Fruit fly (Drosophila melanogaster) whole organism: ENCODE measurements around the gene CG13005.

Source experiments
- CG8478 ChIP-seq: fragments of >200 bp; optimal IDR thresholded peaks from 2 replicates; lab custom pipeline; 2018; ENCODE audit warnings: inconsistent platforms
- Dll ChIP-seq: fragments of >200 bp; optimal IDR thresholded peaks from 2 replicates; lab custom pipeline; 2017
- EcR ChIP-seq, 2 experiments: fragments of >200 bp; optimal IDR thresholded peaks; 2 replicates each; lab custom pipeline; 2017; ENCODE audit warnings: missing biosample characterization in 2 of 2, missing genetic modification characterization in 2 of 2, missing genetic modification reagents in 2 of 2
- pan ChIP-seq: fragments of >200 bp; optimal IDR thresholded peaks from 2 replicates; lab custom pipeline; 2017
- psq ChIP-seq: fragments of >200 bp; optimal IDR thresholded peaks from 2 replicates; lab custom pipeline; 2017
- usp ChIP-seq: fragments of >200 bp; optimal IDR thresholded peaks from 2 replicates; lab custom pipeline; 2017; ENCODE audit warnings: missing biosample characterization, missing genetic modification characterization, mixed read lengths

CG13005 gene

DNA sequence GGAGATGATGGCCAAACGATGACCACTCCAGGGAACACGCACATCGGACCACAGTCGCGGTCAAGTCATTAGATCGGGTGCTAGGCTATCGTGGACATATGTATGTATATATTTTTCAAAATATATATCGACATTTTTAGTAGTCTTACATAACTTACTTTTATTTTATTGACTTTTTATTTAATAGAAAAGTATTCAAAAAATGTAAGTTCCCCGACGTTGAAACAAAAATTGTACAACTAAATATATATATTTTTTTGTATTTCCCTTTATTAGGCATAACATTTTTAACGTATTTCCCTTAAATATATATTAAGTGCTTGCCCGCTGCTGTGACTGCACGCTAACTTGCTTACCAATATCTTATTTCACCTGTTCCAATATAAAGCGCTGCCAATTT is 11.7 kb downstream of the CG13005 start:
- no peak for TF ChIP-seq usp (GFP tag; lab: Kevin White, UChicago)

DNA sequence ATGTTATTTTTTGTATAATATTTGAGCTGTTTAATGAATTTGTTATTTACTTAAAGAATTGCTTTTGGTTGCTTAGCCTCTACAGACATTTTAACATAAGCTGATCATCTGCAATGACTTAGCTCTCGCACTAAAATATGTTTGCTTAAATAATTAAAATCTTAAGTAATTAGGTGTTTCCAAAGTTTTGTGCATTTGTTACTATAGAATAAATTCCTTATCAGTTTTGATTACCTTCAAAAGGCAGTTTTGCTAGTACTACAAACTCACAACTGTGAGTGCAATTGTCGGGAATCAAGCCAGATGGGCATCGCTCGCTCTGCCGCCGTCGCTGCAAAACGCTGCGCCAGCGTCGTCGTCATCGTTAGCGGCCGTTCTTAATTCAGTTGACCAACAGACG is 13.1 kb downstream of the CG13005 start:
- TF ChIP-seq CG8478 (lab: Kevin White, UChicago) (no peak), psq (no peak), Dll (lab: Kevin White, UChicago) (no peak), EcR (GFP tag; optimal IDR thresholded peaks at IDR 0.05; lab: Kevin White, UChicago) (no peak), usp (GFP tag; lab: Kevin White, UChicago) (no peak), pan (no peak)

DNA sequence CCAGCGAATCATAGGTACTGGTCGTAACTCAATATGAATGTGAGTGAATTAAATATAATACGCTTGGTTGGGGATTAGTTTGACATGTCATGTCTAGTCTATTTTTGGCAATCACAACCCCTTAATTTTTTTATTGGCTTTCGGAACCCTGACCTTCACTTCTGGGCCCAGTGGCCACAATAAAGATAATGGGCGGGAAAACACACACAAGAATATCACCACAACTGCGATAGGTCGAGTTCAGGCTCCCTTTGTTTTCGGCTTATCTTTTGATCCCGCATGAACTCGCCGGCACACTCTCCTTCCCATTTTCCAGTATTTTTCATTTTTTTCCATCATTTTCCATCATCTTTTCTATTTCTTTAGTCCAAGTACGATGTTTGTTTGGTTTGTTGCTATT is 14.7 kb downstream of the CG13005 start:
- TF ChIP-seq EcR (GFP tag; optimal IDR thresholded peaks at IDR 0.05; lab: Kevin White, UChicago) (no peak), Dll (lab: Kevin White, UChicago) (no peak), psq (no peak), usp (GFP tag; lab: Kevin White, UChicago) (no peak), pan (no peak), CG8478 (lab: Kevin White, UChicago) (no peak)

DNA sequence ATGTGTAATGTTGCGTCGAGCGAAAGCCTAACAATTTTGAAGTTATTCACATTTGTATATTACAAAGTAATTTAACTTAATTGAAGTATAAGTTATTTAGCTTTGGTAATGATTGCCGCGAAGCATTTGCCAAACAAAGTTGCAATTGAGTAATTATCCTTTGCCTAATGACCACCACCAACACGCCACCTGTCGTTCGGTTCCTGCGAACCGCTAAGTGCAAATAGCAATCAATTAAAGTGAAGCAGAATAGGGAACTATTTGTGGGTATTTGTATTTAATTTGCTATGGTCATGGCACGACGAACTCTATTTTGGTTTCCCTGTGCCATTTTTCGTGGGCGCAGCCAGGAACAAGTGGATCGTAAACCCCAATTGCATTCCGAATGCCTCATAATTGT is 17.2 kb downstream of the CG13005 start:
- TF ChIP-seq CG8478 (lab: Kevin White, UChicago), result no peak
- TF ChIP-seq EcR (GFP tag; optimal IDR thresholded peaks at IDR 0.05; lab: Kevin White, UChicago), result no peak
- no peak for TF ChIP-seq usp (GFP tag; lab: Kevin White, UChicago)
- TF ChIP-seq Dll (lab: Kevin White, UChicago), result no peak
- TF ChIP-seq pan, result no peak
- TF ChIP-seq psq, result no peak

DNA sequence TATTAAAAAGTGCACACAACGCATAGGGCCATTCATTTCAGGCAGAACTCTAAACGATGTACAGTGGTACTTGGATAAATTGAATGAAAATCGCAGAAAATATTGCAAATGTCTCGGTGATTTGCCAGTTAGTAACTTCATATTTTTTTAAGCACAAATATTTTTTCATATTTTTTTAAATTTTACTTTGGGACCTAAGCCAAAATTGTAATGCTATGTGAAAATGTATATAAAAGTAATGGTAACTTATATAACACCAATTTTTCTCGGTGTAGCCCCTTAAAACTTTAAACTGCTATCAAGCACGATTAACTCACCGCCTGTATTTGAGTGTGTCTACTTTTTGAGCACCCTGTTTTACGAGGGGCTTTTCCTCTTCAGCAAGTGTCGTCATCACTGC is 17.8 kb downstream of the CG13005 start:
- TF ChIP-seq EcR (GFP tag; optimal IDR thresholded peaks at IDR 0.05; lab: Kevin White, UChicago) (no peak), Dll (lab: Kevin White, UChicago) (no peak)

DNA sequence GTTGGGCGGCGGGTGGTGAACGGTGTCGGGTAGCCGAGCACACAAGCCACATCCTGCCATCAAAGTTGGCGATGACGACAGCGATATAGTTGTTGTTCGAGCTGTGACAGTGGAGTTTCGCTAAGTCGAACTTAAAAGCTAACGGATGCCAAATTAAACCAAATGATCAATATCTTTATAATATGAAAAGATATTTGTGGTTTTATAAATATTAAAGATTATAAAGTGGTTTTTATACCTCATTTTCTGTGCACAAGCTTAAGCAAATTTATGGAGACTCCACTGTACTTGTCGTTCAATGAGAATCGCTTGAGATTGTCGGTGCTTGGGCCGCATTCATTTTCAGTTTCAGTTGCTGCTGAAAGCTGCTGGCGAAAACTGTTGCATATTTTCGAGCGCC is 18.6 kb downstream of the CG13005 start:
- TF ChIP-seq pan (no peak), EcR (GFP tag; optimal IDR thresholded peaks at IDR 0.05; lab: Kevin White, UChicago) (no peak), CG8478 (lab: Kevin White, UChicago) (no peak)

DNA sequence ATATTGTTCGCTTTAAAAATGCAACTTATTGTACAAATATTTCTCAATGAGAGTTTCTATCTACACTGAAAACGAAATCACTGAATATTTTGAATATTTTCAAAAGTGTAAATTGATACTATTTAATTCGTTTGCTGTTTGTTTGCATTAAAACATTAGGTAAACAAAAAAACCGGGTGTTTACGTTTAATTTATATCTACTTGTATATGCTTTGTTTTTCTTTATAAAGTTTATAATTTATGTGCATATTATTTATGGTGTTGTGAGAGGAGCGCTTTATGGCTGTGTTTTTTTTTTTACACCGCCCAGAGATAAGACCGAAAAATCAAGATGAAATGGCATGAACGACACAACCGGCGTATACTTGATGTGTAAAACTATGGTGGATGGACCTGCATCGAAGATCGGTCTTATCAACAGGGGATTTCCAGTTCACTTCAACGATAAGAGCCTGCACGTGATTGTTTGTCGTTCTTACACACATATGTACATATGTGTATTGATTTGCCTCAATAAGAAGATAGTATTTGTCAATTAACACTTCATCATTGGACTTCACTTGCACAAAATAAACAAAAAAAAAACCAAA is 26.1 kb downstream of the CG13005 start:
- TF ChIP-seq psq (no peak), EcR (GFP tag; optimal IDR thresholded peaks at IDR 0.05; lab: Kevin White, UChicago) (no peak), Dll (lab: Kevin White, UChicago) (no peak)

DNA sequence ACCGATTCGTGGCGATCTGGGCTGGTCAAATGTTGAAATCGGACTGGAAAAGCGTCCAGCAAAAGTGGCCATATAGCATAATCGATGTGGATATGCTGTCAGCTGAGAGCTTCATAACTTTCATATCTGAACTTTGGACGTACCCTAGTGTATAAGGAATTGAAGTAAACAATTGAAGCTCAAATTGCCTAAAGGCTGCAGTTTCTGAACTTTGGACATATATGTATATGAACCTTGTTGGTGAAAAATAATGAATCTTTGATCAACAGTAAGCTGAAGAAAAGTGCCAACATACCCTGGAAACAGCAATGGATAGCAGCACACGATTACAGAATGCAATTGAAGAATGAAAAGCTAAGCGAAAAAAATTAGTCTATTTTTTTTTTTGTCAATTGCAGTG is 26.6 kb downstream of the CG13005 start:
- TF ChIP-seq psq, result no peak
- TF ChIP-seq usp (GFP tag; lab: Kevin White, UChicago), result no peak
- TF ChIP-seq pan, result no peak
- no peak for TF ChIP-seq EcR (GFP tag; optimal IDR thresholded peaks at IDR 0.05; lab: Kevin White, UChicago)
- TF ChIP-seq Dll (lab: Kevin White, UChicago), result no peak
- TF ChIP-seq CG8478 (lab: Kevin White, UChicago), result no peak

DNA sequence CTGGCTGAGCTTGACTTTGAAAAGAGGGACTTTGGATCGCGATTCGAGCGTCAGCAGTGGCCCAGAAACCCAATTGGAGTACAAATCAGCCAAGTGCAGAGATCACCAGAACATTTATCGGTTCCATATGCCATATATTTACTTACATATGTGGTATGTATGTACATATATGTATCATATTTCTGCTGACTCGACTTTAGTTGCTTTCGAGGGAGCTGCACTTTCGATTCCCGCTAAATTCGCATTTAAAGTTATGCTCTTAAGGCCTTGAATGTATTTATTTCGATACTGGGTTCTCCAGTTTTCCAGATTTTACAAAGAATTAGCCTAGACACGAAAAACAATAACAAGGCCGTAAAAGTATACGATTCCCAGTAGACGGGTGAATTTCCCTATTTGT is 28.4 kb downstream of the CG13005 start:
- TF ChIP-seq usp (GFP tag; lab: Kevin White, UChicago) (no peak), pan (no peak), psq (no peak), CG8478 (lab: Kevin White, UChicago) (no peak)

DNA sequence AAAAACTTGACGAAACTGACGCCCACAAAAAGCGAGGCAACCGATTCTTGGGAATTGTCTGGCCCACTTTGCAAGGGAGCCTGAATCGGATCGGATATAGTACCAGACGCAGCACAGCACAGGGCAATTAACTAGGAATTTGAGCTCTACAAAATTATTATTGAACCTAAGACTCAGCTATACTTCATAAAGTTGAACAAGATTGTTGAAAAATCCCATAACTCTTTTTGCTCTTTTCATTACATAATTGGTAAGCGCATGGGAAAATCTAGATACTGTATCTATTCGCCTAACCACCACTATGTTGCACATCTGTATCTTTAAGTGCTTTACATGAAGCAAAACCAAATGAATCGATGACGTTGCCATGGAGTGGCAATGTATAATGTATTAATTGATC is 29.6 kb downstream of the CG13005 start:
- TF ChIP-seq usp (GFP tag; lab: Kevin White, UChicago) (no peak), Dll (lab: Kevin White, UChicago) (no peak), CG8478 (lab: Kevin White, UChicago) (no peak), EcR (GFP tag; optimal IDR thresholded peaks at IDR 0.05; lab: Kevin White, UChicago) (no peak)

DNA sequence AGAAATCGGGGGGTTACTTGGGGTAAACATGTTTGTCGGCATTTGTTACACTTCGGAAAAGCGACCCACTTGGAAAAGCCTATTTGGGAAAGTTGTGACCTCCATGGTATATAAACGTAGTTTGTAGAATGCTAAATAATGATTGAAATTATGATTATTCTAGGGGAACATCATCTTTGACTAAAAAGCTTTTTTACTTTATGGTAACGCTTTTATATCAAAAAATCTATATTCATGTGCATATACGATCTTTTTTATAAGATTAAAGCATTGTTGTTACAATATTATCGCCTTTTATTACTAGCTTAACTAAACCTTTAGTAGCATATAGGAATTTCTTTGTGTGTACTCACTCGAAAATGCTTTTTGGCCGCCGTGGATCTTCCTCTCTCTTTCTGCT is 30.8 kb downstream of the CG13005 start:
- TF ChIP-seq pan (no peak), CG8478 (lab: Kevin White, UChicago) (no peak), usp (GFP tag; lab: Kevin White, UChicago) (no peak), EcR (GFP tag; optimal IDR thresholded peaks at IDR 0.05; lab: Kevin White, UChicago) (no peak), psq (no peak), Dll (lab: Kevin White, UChicago) (no peak)

DNA sequence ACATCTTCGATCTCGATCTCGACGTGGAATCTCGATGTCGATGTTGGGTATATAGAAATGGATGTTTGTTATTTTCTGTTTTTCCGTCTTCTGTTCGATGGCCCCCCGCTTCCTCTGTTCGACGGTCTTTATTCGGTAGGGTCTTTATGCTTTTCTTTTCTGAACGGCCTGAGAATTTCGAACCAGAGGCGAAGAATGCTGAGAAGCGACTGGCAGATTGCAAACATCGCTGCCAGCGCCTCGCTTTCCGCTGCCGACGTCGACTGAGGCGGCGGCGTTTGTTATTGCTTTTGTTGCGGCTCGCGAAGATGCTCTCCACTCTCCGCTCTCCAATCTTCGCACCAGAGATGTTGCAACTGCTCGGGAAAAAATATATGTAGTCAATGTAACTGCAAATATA is 31.9 kb downstream of the CG13005 start, which contains the start of the genes CG13004 and CG46306:
Gene CG13004, minus strand, starts transcription at position 217 of the 400 bp plus-strand sequence.
Gene CG46306, minus strand, starts transcription at position 217 of the 400 bp plus-strand sequence.
- TF ChIP-seq CG8478 (lab: Kevin White, UChicago) (no peak), pan (no peak), Dll (lab: Kevin White, UChicago) (no peak), EcR (GFP tag; optimal IDR thresholded peaks at IDR 0.05; lab: Kevin White, UChicago) (no peak), psq (no peak), usp (GFP tag; lab: Kevin White, UChicago) (no peak)

DNA sequence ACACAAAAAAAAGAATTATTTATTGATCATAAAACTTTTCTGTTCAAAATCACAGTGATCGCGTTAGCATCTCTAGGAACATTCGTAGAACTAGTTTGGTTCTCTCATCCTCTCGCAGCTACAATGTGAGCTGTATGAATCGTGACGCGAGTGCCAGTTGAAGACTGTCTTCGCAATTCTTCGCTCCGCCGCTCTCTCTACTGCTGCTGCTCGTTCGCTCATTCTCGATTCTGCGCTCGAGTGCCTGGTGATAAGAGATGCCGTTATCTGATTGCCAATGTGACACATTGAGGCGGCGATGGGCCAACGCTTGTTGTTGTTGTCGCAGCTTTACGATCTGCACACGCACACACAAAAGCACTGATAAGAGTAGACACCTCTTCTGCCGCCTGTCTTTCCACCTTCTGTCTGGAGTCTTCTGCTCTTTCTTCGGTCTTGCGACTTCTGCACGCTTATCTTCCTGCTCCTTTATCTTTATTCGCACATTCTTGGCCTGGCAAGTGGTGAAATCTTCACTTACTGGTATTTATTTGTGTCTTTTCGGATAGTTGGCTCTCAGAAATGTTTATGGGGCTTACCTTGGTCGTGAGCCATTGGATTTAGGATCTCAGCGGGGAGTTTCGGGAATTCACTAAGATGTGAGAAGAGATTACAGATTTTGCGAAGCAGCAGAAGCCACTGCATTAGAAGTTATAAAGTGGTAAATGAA is 32.8 kb downstream of the CG13005 start:
- TF ChIP-seq pan (no peak), usp (GFP tag; lab: Kevin White, UChicago) (no peak)
